Fruit fly (Drosophila melanogaster) whole organism, adult: ENCODE results near the gene CG18265.

ENCODE experiments used
- CG11617 ChIP-seq: fragments of 200-800 bp; sonication (Bioruptor generic); optimal IDR thresholded peaks from 2 replicates; lab custom pipeline; 2017; ENCODE audit warnings: mild to moderate bottlenecking, missing biosample characterization, missing genetic modification reagents, missing genetic modification characterization
- CG12768 ChIP-seq: fragments of 200-800 bp; sonication (Bioruptor generic); optimal IDR thresholded peaks from 2 replicates; lab custom pipeline; 2017; ENCODE audit warnings: missing biosample characterization, missing genetic modification characterization, mild to moderate bottlenecking, moderate library complexity, missing genetic modification reagents
- CG14711 ChIP-seq: fragments of 200-800 bp; sonication (Bioruptor generic); optimal IDR thresholded peaks from 2 replicates; lab custom pipeline; 2018; ENCODE audit warnings: missing biosample characterization, mild to moderate bottlenecking, missing genetic modification characterization, moderate library complexity
- CG1620 ChIP-seq: fragments of 200-800 bp; sonication (Bioruptor generic); optimal IDR thresholded peaks from 2 replicates; lab custom pipeline; 2016; ENCODE audit warnings: missing biosample characterization, missing genetic modification characterization
- CG33017 ChIP-seq: fragments of 200-800 bp; sonication (Bioruptor generic); optimal IDR thresholded peaks from 2 replicates; lab custom pipeline; 2018; ENCODE audit warnings: missing biosample characterization, mild to moderate bottlenecking, missing genetic modification characterization, moderate library complexity
- CG5204 ChIP-seq: fragments of 200-800 bp; sonication (Bioruptor generic); optimal IDR thresholded peaks from 2 replicates; lab custom pipeline; 2016; ENCODE audit warnings: missing biosample characterization, missing genetic modification characterization
- CG7045 ChIP-seq: fragments of 200-800 bp; sonication (Bioruptor generic); optimal IDR thresholded peaks from 2 replicates; lab custom pipeline; 2017; ENCODE audit warnings: missing biosample characterization, mild to moderate bottlenecking, missing genetic modification characterization
- CG7101 ChIP-seq: fragments of 200-800 bp; sonication (Bioruptor generic); optimal IDR thresholded peaks from 2 replicates; lab custom pipeline; 2018; ENCODE audit warnings: missing biosample characterization, mild to moderate bottlenecking, missing genetic modification characterization, moderate library complexity
- Clk ChIP-seq: fragments of 200-800 bp; sonication (Bioruptor generic); optimal IDR thresholded peaks from 2 replicates; lab custom pipeline; 2017; ENCODE audit warnings: missing biosample characterization, missing genetic modification characterization
- Crg-1 ChIP-seq: fragments of 200-800 bp; sonication (Bioruptor generic); optimal IDR thresholded peaks from 2 replicates; lab custom pipeline; 2016; ENCODE audit warnings: missing biosample characterization, missing genetic modification characterization
- Hr96 ChIP-seq: fragments of 200-800 bp; sonication (Bioruptor generic); optimal IDR thresholded peaks from 2 replicates; lab custom pipeline; 2016; ENCODE audit warnings: missing biosample characterization, missing genetic modification characterization
- Mnt ChIP-seq: fragments of 200-800 bp; sonication (Bioruptor generic); optimal IDR thresholded peaks from 2 replicates; lab custom pipeline; 2016; ENCODE audit warnings: missing biosample characterization, mild to moderate bottlenecking, missing genetic modification characterization
- bab1 ChIP-seq: fragments of 200-800 bp; sonication (Bioruptor generic); optimal IDR thresholded peaks from 3 replicates; lab custom pipeline; 2019; ENCODE audit warnings: missing biosample characterization, mild to moderate bottlenecking, missing genetic modification characterization, moderate library complexity
- cic ChIP-seq: fragments of 200-800 bp; sonication (Bioruptor generic); optimal IDR thresholded peaks from 2 replicates; lab custom pipeline; 2017; ENCODE audit warnings: missing biosample characterization, mild to moderate bottlenecking, missing genetic modification characterization, moderate library complexity
- cnc ChIP-seq, 2 experiments: fragments of >200 bp; optimal IDR thresholded peaks; 2 replicates each; lab custom pipeline; 2017
- kay ChIP-seq: fragments of 200-800 bp; sonication (Bioruptor generic); peaks from one replicate; lab custom pipeline; 2016; ENCODE audit warnings: missing biosample characterization, missing genetic modification characterization, borderline replicate concordance
- ovo ChIP-seq: fragments of 200-800 bp; sonication (Bioruptor generic); optimal IDR thresholded peaks from 2 replicates; lab custom pipeline; 2016; ENCODE audit warnings: missing biosample characterization, missing genetic modification characterization
- pad ChIP-seq: fragments of 200-800 bp; sonication (Bioruptor generic); optimal IDR thresholded peaks from 3 replicates; lab custom pipeline; 2017; ENCODE audit warnings: missing biosample characterization, missing genetic modification characterization, mild to moderate bottlenecking, moderate library complexity, missing genetic modification reagents
- tj ChIP-seq: fragments of 200-800 bp; sonication (Bioruptor generic); optimal IDR thresholded peaks from 3 replicates; lab custom pipeline; 2017; ENCODE audit warnings: missing biosample characterization, mild to moderate bottlenecking, missing genetic modification characterization, moderate library complexity
- toe ChIP-seq: fragments of 200-800 bp; sonication (Bioruptor generic); optimal IDR thresholded peaks from 2 replicates; lab custom pipeline; 2016; ENCODE audit warnings: missing biosample characterization, missing genetic modification characterization

The CG18265 gene

dm6 chr3L:17496871-17497492 lies 57.8 kb downstream of the CG18265 start:
- TF ChIP-seq CG1620 (GFP tag; lab: Kevin White, UChicago) (no peak), Hr96 (GFP tag; lab: Kevin White, UChicago) (no peak), CG33017 (tag; lab: Kevin White, UChicago) (no peak), toe (GFP tag; lab: Kevin White, UChicago) (no peak), pad (GFP tag; lab: Kevin White, UChicago) (no peak), CG12768 (GFP tag; lab: Kevin White, UChicago) (no peak), cic (GFP tag; lab: Kevin White, UChicago) (no peak), cnc (optimal IDR thresholded peaks at IDR 0.05; lab: Kevin White, UChicago) (no peak), CG7045 (no peak), Mnt (GFP tag; lab: Kevin White, UChicago) (no peak), kay (GFP tag; lab: Kevin White, UChicago) (no peak), CG14711 (tag; lab: Kevin White, UChicago) (no peak), bab1 (GFP tag; lab: Kevin White, UChicago) (no peak), ovo (GFP tag; lab: Kevin White, UChicago) (no peak), CG5204 (GFP tag; lab: Kevin White, UChicago) (no peak)

DNA sequence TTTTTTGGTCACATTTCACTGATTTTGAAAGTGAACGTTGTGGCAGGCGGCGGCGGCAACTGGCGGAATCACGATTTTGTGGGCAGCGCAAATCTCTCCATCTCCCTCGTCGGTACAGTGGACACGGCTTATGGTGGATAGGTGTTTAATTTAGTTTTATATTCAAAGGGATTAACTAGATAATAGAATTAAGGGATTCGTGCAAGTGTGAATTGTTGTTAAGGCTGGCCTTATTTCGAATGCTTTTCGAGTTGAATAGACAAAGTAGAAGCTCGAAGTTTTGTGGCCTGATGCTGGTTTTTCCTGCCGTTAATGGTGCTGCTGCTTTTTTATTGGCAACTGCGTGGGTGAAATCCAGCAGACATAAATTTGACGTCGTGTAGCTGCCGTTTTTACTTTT lies 58.8 kb downstream of the CG18265 start:
- TF ChIP-seq CG12768 (GFP tag; lab: Kevin White, UChicago) (no peak), cnc (optimal IDR thresholded peaks at IDR 0.05; lab: Kevin White, UChicago) (no peak), CG11617 (GFP tag; lab: Kevin White, UChicago) (no peak), cic (GFP tag; lab: Kevin White, UChicago) (no peak), Crg-1 (GFP tag; lab: Kevin White, UChicago) (no peak), CG7045 (no peak), ovo (GFP tag; lab: Kevin White, UChicago) (no peak), Mnt (GFP tag; lab: Kevin White, UChicago) (no peak), Clk (GFP tag; lab: Kevin White, UChicago) (no peak), pad (GFP tag; lab: Kevin White, UChicago) (no peak), CG1620 (GFP tag; lab: Kevin White, UChicago) (no peak)

dm6 chr3L:17498952-17499710 lies 59.9 kb downstream of the CG18265 start:
- TF ChIP-seq CG1620 (GFP tag; lab: Kevin White, UChicago) = no peak
- no peak for TF ChIP-seq ovo (GFP tag; lab: Kevin White, UChicago)
- no peak for TF ChIP-seq Crg-1 (GFP tag; lab: Kevin White, UChicago)
- no peak for TF ChIP-seq CG33017 (tag; lab: Kevin White, UChicago)
- no peak for TF ChIP-seq Clk (GFP tag; lab: Kevin White, UChicago)
- TF ChIP-seq toe (GFP tag; lab: Kevin White, UChicago) = no peak
- TF ChIP-seq CG7101 (tag; lab: Kevin White, UChicago) = no peak
- TF ChIP-seq cic (GFP tag; lab: Kevin White, UChicago) = no peak
- no peak for TF ChIP-seq Hr96 (GFP tag; lab: Kevin White, UChicago)
- TF ChIP-seq pad (GFP tag; lab: Kevin White, UChicago) = no peak
- TF ChIP-seq CG12768 (GFP tag; lab: Kevin White, UChicago) = no peak
- TF ChIP-seq Mnt (GFP tag; lab: Kevin White, UChicago) = no peak
- TF ChIP-seq kay (GFP tag; lab: Kevin White, UChicago) = no peak
- TF ChIP-seq CG7045 = no peak
- TF ChIP-seq CG14711 (tag; lab: Kevin White, UChicago) = no peak
- TF ChIP-seq bab1 (GFP tag; lab: Kevin White, UChicago) = no peak
- TF ChIP-seq CG11617 (GFP tag; lab: Kevin White, UChicago) = no peak
- no peak for TF ChIP-seq cnc (optimal IDR thresholded peaks at IDR 0.05; lab: Kevin White, UChicago)

- TF ChIP-seq cic (GFP tag; lab: Kevin White, UChicago) (no peak), tj (GFP tag; lab: Kevin White, UChicago) (peak; percentile 15), kay (GFP tag; lab: Kevin White, UChicago) (peak; percentile 20)
These were observed 61.2 kb downstream of the CG18265 start for dm6 chr3L:17500315-17500985.

DNA sequence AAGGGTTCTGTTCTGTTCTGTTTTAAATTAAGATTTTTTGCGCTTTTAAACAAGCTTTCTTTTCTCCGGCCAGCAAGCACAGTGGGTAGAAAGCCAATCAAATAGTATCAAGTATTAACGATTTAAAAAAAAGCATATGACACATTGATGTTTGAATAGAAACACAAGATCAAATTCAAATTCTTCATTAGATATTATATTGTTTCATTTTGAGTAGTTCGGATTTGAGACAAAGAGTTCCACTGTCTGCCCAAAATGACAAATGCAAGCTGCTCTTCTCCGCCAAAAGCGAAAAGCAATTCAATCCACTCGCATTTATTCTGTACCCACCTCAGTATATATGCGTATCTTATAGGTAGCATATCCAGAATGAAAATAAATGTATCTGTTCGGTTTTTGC lies 63.0 kb downstream of the CG18265 start:
- TF ChIP-seq pad (GFP tag; lab: Kevin White, UChicago) (no peak), Clk (GFP tag; lab: Kevin White, UChicago) (no peak), CG7045 (no peak), kay (GFP tag; lab: Kevin White, UChicago) (no peak), CG7101 (tag; lab: Kevin White, UChicago) (no peak), ovo (GFP tag; lab: Kevin White, UChicago) (no peak), tj (GFP tag; lab: Kevin White, UChicago) (no peak), cic (GFP tag; lab: Kevin White, UChicago) (no peak), CG5204 (GFP tag; lab: Kevin White, UChicago) (no peak), Mnt (GFP tag; lab: Kevin White, UChicago) (no peak), CG12768 (GFP tag; lab: Kevin White, UChicago) (no peak), bab1 (GFP tag; lab: Kevin White, UChicago) (no peak), CG14711 (tag; lab: Kevin White, UChicago) (no peak), CG11617 (GFP tag; lab: Kevin White, UChicago) (no peak), CG33017 (tag; lab: Kevin White, UChicago) (no peak), toe (GFP tag; lab: Kevin White, UChicago) (no peak), Crg-1 (GFP tag; lab: Kevin White, UChicago) (no peak), Hr96 (GFP tag; lab: Kevin White, UChicago) (no peak)
